Fruit fly (Drosophila melanogaster): ENCODE measurements around the gene CG44040.
A peak's percentile ranks its signal among the peaks of the same experiment; 100 is the strongest.

Gene CG44040

DNA sequence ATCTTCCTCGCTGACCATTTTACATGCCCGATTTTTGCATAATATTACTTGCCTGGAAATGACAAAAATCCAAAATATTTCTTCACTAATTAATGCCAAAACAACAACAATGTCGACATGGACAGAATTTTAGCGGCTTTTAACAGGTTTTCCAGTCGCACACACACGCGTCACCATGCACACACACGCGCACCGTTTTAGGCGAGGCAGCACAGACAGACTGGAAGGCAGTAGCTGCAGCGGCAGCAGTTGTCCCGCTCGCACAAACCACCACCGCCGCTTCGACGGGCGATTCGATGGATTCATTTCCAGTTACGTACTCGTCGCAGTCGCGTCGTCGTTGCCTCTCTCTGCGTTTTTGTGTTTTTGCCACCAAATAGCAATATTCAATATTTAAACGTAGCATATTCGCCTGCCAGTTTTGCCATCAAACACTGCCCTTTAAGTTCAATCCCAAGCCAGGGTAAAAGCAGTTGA, 29.5 kb upstream of the CG44040 start, which contains the start of gene CG45218:
TSS of gene CG45218 (minus strand) at position 158 of the 477 bp plus-strand sequence.
- TF ChIP-seq CG8478 (optimal IDR thresholded peaks at IDR 0.05) = no peak
- no peak for TF ChIP-seq CTCF (optimal IDR thresholded peaks at IDR 0.05)

- TF ChIP-seq CTCF (optimal IDR thresholded peaks at IDR 0.05) (no peak), CG8478 (optimal IDR thresholded peaks at IDR 0.05) (no peak)
Observed at dm6 chr3R:15291551-15292223, 28.5 kb upstream of the CG44040 start.

DNA sequence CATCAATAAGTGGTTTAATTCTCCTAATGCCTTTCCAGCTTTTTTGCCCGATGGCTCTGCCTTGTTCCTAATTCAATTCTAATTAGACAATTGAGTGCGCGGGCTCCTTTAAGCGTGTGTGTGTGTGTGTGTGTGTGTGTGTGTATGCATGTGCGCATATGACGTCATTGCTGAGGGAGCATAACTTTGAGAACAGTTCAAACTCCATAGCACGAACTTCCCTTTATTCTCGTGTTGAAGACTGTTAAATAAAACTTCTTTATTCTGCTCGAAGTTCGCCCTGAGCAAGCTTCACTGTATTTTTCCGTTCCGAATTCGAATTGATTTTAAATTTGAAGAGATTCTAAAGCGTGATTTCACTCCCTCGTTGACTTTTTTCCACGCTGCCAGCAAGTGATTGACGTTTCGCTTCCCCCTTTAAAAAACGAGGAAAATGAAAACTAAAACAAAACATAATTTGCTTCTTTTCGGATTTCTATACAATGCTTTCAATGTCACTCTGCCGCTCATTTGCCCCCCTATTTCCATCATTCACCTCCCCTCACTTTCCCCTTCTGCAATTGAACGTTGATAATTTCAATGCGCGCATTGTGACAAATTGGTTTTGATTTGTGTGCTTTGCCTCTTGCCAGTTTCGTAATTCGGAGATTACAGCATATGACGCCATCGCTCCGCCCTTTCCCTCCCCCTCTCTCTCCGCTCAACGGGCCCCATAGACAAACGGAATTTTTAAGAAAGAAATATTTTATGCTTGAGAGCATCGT, 27.8 kb upstream of the CG44040 start:
- TF ChIP-seq CG8478 (optimal IDR thresholded peaks at IDR 0.05) = no peak
- no peak for TF ChIP-seq CTCF (optimal IDR thresholded peaks at IDR 0.05)

DNA sequence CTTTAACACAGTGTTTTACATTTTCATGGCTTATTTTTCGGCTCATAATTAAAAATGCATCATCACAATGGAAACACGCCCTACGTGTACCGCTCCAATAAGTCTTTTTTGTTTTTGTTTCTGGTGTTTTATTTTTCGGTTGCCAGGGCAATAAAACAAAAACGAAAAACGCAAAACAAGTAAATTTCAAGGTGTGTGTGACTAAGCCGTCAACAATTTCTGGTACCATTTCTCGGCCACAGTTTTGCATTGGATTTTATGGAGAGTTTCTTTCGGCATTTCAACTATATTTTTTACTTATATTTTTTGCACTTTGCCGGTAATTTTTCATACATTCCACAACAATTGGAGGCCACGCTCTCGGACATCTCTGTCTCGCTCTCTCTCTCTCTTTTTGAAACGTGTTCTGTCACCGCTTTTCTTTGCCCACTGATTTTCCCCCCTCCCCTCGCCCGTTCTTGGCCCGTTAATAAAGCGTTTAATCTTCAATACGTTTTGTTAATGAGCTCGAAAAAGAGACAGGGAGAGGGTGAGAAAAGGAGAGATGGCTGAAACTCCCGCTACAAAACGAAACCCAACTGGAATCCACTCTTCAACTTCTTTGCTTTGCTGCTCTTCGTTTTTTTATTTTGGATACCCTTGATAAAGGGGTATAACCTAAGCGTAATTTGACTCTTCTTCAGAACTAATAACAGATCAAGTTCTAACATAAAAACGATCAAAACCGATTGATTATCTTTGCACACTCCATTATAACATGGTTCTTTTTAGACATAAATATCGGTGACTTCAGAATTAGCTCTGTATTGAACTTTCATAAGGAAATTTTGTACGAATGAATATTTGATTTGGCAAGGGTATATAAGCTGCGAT, 26.9 kb upstream of the CG44040 start:
- TF ChIP-seq CTCF (optimal IDR thresholded peaks at IDR 0.05) = no peak
- no peak for TF ChIP-seq CG8478 (optimal IDR thresholded peaks at IDR 0.05)

- TF ChIP-seq CG8478 (optimal IDR thresholded peaks at IDR 0.05) (no peak), CTCF (optimal IDR thresholded peaks at IDR 0.05) (no peak)
Observed at dm6 chr3R:15293878-15294350, 26.3 kb upstream of the CG44040 start.

DNA sequence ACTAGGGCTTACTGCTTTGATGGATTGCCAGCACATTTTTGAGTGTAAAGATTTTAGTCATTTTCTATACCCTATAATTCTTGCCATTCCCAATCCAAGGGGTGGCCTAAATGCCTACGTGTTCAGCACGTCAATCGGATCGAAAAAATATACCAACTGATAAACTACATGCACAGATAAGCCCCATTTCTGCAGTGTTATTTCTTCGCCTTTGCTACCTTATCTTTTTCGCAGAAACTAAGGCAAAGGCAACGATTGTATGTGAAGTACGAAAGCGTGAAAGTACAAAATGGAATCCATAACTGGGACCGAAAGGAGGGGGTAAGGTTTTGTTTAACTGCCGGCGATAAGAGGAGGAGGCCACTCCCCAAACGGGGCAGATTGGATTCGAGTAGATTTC, 22.3 kb upstream of the CG44040 start:
- TF ChIP-seq CTCF (optimal IDR thresholded peaks at IDR 0.05) (no peak), CG8478 (optimal IDR thresholded peaks at IDR 0.05) (no peak)

dm6 chr3R:15305246-15305645, 14.9 kb upstream of the CG44040 start:
- TF ChIP-seq CTCF (optimal IDR thresholded peaks at IDR 0.05) (no peak), CG8478 (optimal IDR thresholded peaks at IDR 0.05) (no peak)

DNA sequence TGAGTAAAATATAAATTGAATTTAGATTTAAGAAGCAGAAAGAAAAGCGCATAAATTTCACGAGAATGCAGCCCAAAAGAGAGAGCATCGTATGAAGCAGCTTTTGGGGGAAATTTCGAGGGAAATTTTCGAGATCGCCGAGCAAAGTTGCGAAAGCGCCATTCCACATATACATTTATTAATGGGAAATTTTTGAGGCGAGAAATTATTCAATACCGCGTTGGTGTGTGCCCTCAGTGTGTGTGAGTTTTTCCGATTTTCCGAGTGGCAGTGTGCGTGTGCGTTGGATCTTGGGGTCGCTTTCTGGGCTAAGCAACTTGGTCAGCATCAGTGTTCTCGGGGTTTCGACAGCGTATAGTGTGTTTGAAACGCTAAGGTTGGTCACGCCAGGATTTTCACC, 10.3 kb upstream of the CG44040 start, which contains the start of gene Tm2:
TSS of gene Tm2 (plus strand) at position 270 of the 400 bp plus-strand sequence.
- TF ChIP-seq CTCF (optimal IDR thresholded peaks at IDR 0.05) = no peak
- no peak for TF ChIP-seq CG8478 (optimal IDR thresholded peaks at IDR 0.05)

- TF ChIP-seq CG8478 (optimal IDR thresholded peaks at IDR 0.05) (no peak), CTCF (optimal IDR thresholded peaks at IDR 0.05) (no peak)
Observed at dm6 chr3R:15310695-15311094, 9.5 kb upstream of the CG44040 start.

dm6 chr3R:15313836-15314235, 6.3 kb upstream of the CG44040 start:
- TF ChIP-seq CTCF (optimal IDR thresholded peaks at IDR 0.05) (no peak), CG8478 (optimal IDR thresholded peaks at IDR 0.05) (no peak)

- TF ChIP-seq CTCF (optimal IDR thresholded peaks at IDR 0.05) (no peak), CG8478 (optimal IDR thresholded peaks at IDR 0.05) (no peak)
Observed at dm6 chr3R:15316326-15316725, 3.9 kb upstream of the CG44040 start, which contains the start of gene CG14866. Gene CG14866, plus strand, starts transcription at chr3R:15316471.

- TF ChIP-seq CG8478 (optimal IDR thresholded peaks at IDR 0.05) (no peak), CTCF (optimal IDR thresholded peaks at IDR 0.05) (no peak)
Observed at dm6 chr3R:15320747-15321085, 538 bp downstream of the CG44040 start, which contains the start of gene ear. Gene ear, plus strand, starts transcription at chr3R:15320756.

dm6 chr3R:15328083-15328779, 8.1 kb downstream of the CG44040 start, which contains the start of the genes CG6236 and ea:
Gene CG6236, minus strand, starts transcription at chr3R:15328269.
Gene ea, plus strand, starts transcription at chr3R:15328729.
- no peak for TF ChIP-seq CG8478 (optimal IDR thresholded peaks at IDR 0.05)
- no peak for TF ChIP-seq CTCF (optimal IDR thresholded peaks at IDR 0.05)

DNA sequence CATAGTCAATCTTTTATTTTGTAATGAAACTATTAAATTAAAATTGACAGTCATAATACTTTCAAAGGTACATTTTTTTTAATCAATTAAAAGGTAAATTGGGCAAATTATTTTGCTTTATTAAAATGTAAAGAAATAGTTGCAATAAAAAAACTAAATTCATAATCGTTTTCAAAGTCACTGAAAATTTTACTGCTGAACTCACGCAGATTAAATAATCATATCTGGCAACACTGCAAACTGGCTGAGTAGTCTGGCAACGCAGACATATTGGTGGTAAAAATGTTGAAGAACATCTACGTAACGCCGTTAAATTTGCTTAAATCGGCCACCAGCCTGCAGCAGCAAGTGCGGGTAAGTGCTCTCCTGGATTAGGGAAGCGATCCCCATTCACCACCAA, 10.3 kb downstream of the CG44040 start, which contains the start of gene mRpL9:
TSS of gene mRpL9 (plus strand) at position 267 of the 400 bp plus-strand sequence.
- TF ChIP-seq CG8478 (optimal IDR thresholded peaks at IDR 0.05) (no peak), CTCF (optimal IDR thresholded peaks at IDR 0.05) (peak; percentile 4 to 23)

All from S2 (cell line).